Worm (Caenorhabditis elegans) whole organism, midembryonic: Measurements from ENCODE around the gene Y75B12B.3.
"Not testable (repeated sequence)": the region's sequence is repeated elsewhere in the genome, so short reads cannot be mapped to it uniquely, and the experiment has no call there.

Experiments used
- T22C8.4 ChIP-seq: fragments of 200-800 bp; sonication (Bioruptor generic); IDR thresholded peaks from 2 replicates; pipeline ENCODE4 v1.3.6; 2022; ENCODE audit warnings: missing genetic modification characterization, missing compliant biosample characterization
- cog-1 ChIP-seq: sonication (generic microtip); optimal IDR thresholded peaks from 2 replicates; lab custom pipeline; 2016; ENCODE audit warnings: missing genetic modification characterization, missing compliant biosample characterization
- flt-1 ChIP-seq: fragments of 200-800 bp; sonication (Bioruptor generic); IDR thresholded peaks from 2 replicates; pipeline ENCODE4 v1.3.6; 2022; ENCODE audit warnings: missing genetic modification characterization, missing compliant biosample characterization
- klf-2 ChIP-seq: fragments of 200-800 bp; sonication (Bioruptor generic); conservative IDR thresholded peaks from 2 replicates; pipeline ENCODE4 v1.3.6; 2022; ENCODE audit warnings: missing genetic modification reagents, missing genetic modification characterization, missing compliant biosample characterization
- med-1 ChIP-seq: sonication (generic microtip); optimal IDR thresholded peaks from 2 replicates; lab custom pipeline; 2017; ENCODE audit warnings: missing genetic modification characterization, mild to moderate bottlenecking, missing compliant biosample characterization, antibody characterized with exemption, missing genetic modification reagents; ENCODE audit not compliant: insufficient read depth
- ref-1 ChIP-seq: fragments of 200-800 bp; sonication (Bioruptor generic); conservative IDR thresholded peaks from 2 replicates; pipeline ENCODE4 v1.3.6; 2022; ENCODE audit warnings: missing genetic modification reagents, missing genetic modification characterization, missing compliant biosample characterization
- tab-1 ChIP-seq: fragments of 200-800 bp; sonication (Bioruptor generic); IDR thresholded peaks from 2 replicates; pipeline ENCODE4 v1.3.6; 2022; ENCODE audit warnings: missing genetic modification characterization, missing compliant biosample characterization
- ztf-23 ChIP-seq: fragments of 200-800 bp; sonication (Bioruptor generic); IDR thresholded peaks from 2 replicates; pipeline ENCODE4 v1.3.6; 2022; ENCODE audit warnings: missing genetic modification reagents, missing genetic modification characterization, missing compliant biosample characterization
- ztf-29 ChIP-seq: fragments of 200-800 bp; sonication (Bioruptor generic); IDR thresholded peaks from 2 replicates; pipeline ENCODE4 v1.3.6; 2022; ENCODE audit warnings: missing genetic modification reagents, missing genetic modification characterization, missing compliant biosample characterization

Y75B12B.3 gene

DNA sequence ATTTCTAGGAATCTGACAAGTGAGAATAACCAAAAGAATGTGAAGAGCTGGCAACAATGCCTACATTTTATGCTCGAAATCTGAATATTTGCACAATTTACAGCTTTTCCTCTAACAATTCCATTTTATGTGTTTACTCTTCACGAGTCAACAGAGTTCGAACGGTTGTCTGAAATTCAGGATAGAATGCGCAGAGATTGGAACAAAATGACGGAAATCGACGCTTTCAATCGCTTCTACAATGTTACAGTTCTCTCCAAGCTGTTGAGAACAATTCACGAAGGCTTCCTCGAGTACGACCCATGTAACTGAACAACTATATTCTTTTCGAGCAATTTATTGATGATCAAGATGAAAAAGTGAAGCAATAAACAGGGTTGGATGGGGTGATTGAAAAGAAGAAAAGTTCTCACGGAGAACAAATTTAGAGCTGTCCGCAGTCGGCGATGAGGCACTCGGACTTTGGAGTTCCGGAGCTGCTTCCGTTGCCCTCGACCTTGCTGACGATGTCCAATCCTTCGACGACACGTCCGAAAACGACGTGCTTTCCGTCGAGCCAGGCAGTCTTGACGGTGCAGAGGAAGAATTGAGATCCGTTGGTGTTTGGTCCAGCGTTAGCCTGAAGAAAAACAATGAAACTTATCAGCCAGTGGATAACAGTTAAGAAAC, at the start of gene Y75B12B.3:
Y75B12B.3 (minus strand) TSS at position 21 of the 669 bp plus-strand sequence.
- no peak for TF ChIP-seq tab-1
- TF ChIP-seq flt-1 (GFP tag; lab: Robert Waterston, UW) = no peak
- no peak for TF ChIP-seq med-1 (GFP tag; lab: Kevin White, UChicago)
- no peak for TF ChIP-seq ref-1 (GFP tag; lab: Robert Waterston, UW)
- TF ChIP-seq ztf-29 (GFP tag; lab: Robert Waterston, UW) = no peak
- no peak for TF ChIP-seq T22C8.4
- no peak for TF ChIP-seq cog-1 (tag; lab: Kevin White, UChicago)

DNA sequence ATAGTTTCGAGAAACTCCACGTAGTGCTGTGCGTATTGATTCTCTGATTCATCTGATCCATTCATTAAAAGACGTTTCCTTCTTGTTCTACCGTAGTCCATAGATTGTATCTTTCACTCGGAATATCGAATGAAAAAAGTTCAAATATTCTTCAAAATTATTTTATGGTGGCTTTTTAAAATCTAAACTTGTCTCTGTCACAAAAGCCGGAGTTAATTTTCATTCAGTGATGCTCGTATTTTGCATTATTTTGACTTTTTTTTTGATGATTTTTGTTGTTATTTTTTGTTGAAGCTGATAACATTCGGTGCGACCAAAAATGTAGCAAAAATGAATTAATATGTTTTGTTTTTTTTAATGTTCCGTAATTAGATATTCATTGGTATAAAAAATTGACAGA, 49.6 kb upstream of the Y75B12B.3 start, which contains the start of gene nhr-164:
nhr-164 (minus strand) TSS at position 101 of the 400 bp plus-strand sequence.
- no peak for TF ChIP-seq tab-1
- TF ChIP-seq cog-1 (tag; lab: Kevin White, UChicago) = no peak
- TF ChIP-seq flt-1 (GFP tag; lab: Robert Waterston, UW) = no peak

- no peak for TF ChIP-seq med-1 (GFP tag; lab: Kevin White, UChicago)
Measured at ce11 chrV:15232200-15232599, 46.1 kb upstream of the Y75B12B.3 start, which contains the start of gene srw-13. TSS of gene srw-13 (plus strand) at chrV:15232500.

DNA sequence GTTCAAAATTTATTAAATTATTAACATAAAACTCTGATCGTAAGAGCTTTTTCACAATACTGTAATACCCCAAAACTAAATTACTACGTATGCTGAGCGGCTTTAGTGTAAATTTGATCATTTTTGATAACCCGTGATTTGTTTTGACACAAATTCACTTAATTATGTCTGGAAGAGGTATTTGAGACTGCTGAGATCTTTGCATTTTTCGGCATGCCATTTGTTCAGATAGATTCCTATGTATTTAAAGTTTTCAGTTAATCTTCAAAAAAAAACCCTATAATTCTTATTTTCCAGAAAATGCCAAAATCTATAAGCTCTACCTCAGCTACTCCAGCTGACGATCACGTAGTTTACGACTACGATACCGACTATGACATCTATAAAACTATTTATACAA, 44.2 kb upstream of the Y75B12B.3 start, which contains the start of gene srw-15:
srw-15 (plus strand) TSS at position 301 of the 400 bp plus-strand sequence.
- TF ChIP-seq ztf-23 (GFP tag; lab: Robert Waterston, UW) (no peak), tab-1 (no peak), ref-1 (GFP tag; lab: Robert Waterston, UW) (no peak), cog-1 (tag; lab: Kevin White, UChicago) (no peak), med-1 (GFP tag; lab: Kevin White, UChicago) (no peak), flt-1 (GFP tag; lab: Robert Waterston, UW) (no peak), T22C8.4 (no peak), ztf-29 (GFP tag; lab: Robert Waterston, UW) (no peak), klf-2 (no peak)

ce11 chrV:15226206-15226605, 40.1 kb upstream of the Y75B12B.3 start:
- TF ChIP-seq klf-2 = no peak
- TF ChIP-seq ztf-29 (GFP tag; lab: Robert Waterston, UW) = no peak
- TF ChIP-seq cog-1 (tag; lab: Kevin White, UChicago) = no peak
- no peak for TF ChIP-seq med-1 (GFP tag; lab: Kevin White, UChicago)
- TF ChIP-seq flt-1 (GFP tag; lab: Robert Waterston, UW) = no peak
- TF ChIP-seq ref-1 (GFP tag; lab: Robert Waterston, UW) = no peak

DNA sequence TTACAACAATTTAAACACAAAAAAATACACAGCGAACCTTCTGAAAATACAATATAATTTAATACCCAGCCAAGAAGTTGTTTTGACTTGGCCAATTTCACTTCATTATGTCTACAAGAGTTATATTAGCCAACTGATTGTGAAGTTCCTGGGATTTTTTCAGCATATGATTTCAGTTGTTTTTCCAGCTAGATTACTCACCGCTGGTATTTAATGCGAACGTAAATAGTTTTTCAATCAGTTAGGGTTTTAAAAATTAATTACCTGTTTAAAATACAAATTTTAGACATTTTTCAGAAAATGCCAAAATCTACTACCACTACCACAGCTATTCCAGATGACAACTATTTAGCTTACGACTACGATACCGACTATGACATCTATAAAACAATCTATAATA, 39.6 kb upstream of the Y75B12B.3 start, which contains the start of gene srw-14:
srw-14 (plus strand) TSS at position 301 of the 400 bp plus-strand sequence.
- TF ChIP-seq med-1 (GFP tag; lab: Kevin White, UChicago) (no peak), cog-1 (tag; lab: Kevin White, UChicago) (no peak), T22C8.4 (no peak), ztf-23 (GFP tag; lab: Robert Waterston, UW) (no peak), ztf-29 (GFP tag; lab: Robert Waterston, UW) (no peak), flt-1 (GFP tag; lab: Robert Waterston, UW) (no peak), tab-1 (no peak), klf-2 (no peak), ref-1 (GFP tag; lab: Robert Waterston, UW) (no peak)

DNA sequence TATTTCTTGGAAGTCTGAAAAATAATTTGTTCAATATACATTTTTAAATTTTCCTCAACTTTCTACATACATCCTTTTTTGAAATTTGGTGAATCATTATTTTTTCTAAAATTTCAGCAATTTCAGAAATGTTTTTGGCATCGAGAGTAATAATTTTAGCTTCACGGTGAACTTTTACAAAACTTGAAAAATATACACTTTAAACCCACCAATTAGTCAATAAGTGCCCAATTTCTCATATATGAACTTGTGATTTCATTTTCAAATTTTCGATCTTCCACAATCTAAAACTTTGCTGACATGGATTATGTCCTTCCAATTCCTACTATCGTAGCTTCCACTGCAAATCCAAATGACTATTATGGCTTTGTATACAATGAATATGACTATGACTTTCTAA, 37.6 kb upstream of the Y75B12B.3 start, which contains the start of gene srw-24:
srw-24 (plus strand) TSS at position 301 of the 400 bp plus-strand sequence.
- TF ChIP-seq T22C8.4 (no peak), flt-1 (GFP tag; lab: Robert Waterston, UW) (no peak), med-1 (GFP tag; lab: Kevin White, UChicago) (no peak), tab-1 (no peak), ztf-29 (GFP tag; lab: Robert Waterston, UW) (no peak), cog-1 (tag; lab: Kevin White, UChicago) (no peak), klf-2 (no peak)

DNA sequence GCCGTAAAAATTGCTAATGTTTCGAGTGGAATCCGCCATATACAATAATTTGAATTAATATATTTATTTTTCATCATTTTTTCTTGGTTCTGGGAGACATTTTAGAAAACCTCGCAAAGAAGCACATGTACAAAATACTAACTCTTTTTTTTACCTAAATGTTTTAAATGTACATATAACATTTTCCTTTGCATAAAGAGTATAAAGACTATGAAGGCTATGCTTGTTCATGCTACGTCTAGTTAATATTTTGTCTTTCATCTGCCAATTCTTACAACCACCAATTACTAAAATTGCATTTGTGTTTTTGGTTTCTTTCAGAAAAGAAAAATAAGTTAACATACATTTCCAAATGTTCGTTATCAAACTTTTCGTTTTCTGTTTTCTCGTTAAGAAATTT, 35.3 kb upstream of the Y75B12B.3 start, which contains the start of gene irld-25:
irld-25 (plus strand) TSS at position 301 of the 400 bp plus-strand sequence.
- TF ChIP-seq ztf-23 (GFP tag; lab: Robert Waterston, UW) = no peak
- no peak for TF ChIP-seq ref-1 (GFP tag; lab: Robert Waterston, UW)
- TF ChIP-seq tab-1 = no peak
- TF ChIP-seq flt-1 (GFP tag; lab: Robert Waterston, UW) = no peak
- no peak for TF ChIP-seq cog-1 (tag; lab: Kevin White, UChicago)
- TF ChIP-seq klf-2 = no peak
- TF ChIP-seq med-1 (GFP tag; lab: Kevin White, UChicago) = no peak
- no peak for TF ChIP-seq ztf-29 (GFP tag; lab: Robert Waterston, UW)
- TF ChIP-seq T22C8.4 = no peak

- TF ChIP-seq med-1 (GFP tag; lab: Kevin White, UChicago) (no peak), ztf-23 (GFP tag; lab: Robert Waterston, UW) (no peak), klf-2 (no peak), ztf-29 (GFP tag; lab: Robert Waterston, UW) (no peak), ref-1 (GFP tag; lab: Robert Waterston, UW) (no peak), cog-1 (tag; lab: Kevin White, UChicago) (no peak), flt-1 (GFP tag; lab: Robert Waterston, UW) (no peak), T22C8.4 (no peak), tab-1 (no peak)
Measured at ce11 chrV:15216705-15217104, 30.6 kb upstream of the Y75B12B.3 start, which contains the start of gene sri-25. TSS of gene sri-25 (plus strand) at chrV:15217005.

DNA sequence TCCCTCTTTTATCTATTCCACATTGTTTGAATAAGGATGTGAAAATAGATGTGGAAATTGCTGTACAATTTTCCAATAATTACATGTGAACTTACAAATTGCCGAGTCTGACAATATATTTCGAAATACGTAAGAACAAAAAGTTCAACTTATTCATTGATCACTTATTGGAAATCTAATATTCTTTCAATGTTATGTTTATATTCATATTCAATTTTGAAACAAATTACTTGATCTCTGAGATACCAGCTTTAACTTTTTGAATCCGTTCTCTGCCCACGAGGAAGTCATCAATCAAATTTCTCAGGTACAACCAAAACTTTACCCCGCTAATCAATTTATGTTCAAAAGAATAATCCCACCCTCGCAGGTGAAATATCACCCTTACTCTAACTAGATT, 29.1 kb upstream of the Y75B12B.3 start, which contains the start of gene sri-26:
sri-26 (plus strand) TSS at position 301 of the 400 bp plus-strand sequence.
- TF ChIP-seq cog-1 (tag; lab: Kevin White, UChicago); klf-2; ztf-29 (GFP tag; lab: Robert Waterston, UW): not testable (repeated sequence)
